Worm (Caenorhabditis elegans) whole organism, young adult: ENCODE results near the gene sri-60.

Source experiments
- F10E7.11 ChIP-seq: sonication (generic microtip); optimal IDR thresholded peaks from 2 replicates; lab custom pipeline; 2017; ENCODE audit warnings: mild to moderate bottlenecking, missing genetic modification characterization, moderate library complexity, missing compliant biosample characterization
- cebp-1 ChIP-seq, 2 experiments: fragments of 200-800 bp in 1 of 2; sonication (Bioruptor generic) in 1 of 2; sonication (generic microtip) in 1 of 2; IDR thresholded peaks in 1 of 2; optimal IDR thresholded peaks in 1 of 2; 2 replicates each; pipeline versions ENCODE4 v1.3.6 to Lab custom; 2017 to 2022; ENCODE audit warnings: missing compliant biosample characterization in 2 of 2, missing genetic modification characterization in 2 of 2, mild to moderate bottlenecking in 1 of 2, missing genetic modification reagents in 1 of 2, moderate library complexity in 1 of 2
- ceh-79 ChIP-seq: sonication (generic microtip); optimal IDR thresholded peaks from 2 replicates; lab custom pipeline; 2017; ENCODE audit warnings: mild to moderate bottlenecking, missing genetic modification characterization, missing compliant biosample characterization
- egl-44 ChIP-seq: fragments of 200-800 bp; sonication (Bioruptor generic); IDR thresholded peaks from 2 replicates; pipeline ENCODE4 v1.3.6; 2022; ENCODE audit warnings: missing genetic modification reagents, missing genetic modification characterization, missing compliant biosample characterization
- lin-26 ChIP-seq: fragments of 200-800 bp; sonication (Bioruptor generic); IDR thresholded peaks from 2 replicates; pipeline ENCODE4 v1.3.6; 2022; ENCODE audit warnings: missing genetic modification reagents, missing genetic modification characterization, missing compliant biosample characterization
- lin-40 ChIP-seq: sonication (generic microtip); optimal IDR thresholded peaks from 2 replicates; lab custom pipeline; 2016; ENCODE audit warnings: missing genetic modification characterization, mild to moderate bottlenecking, missing compliant biosample characterization, missing genotype, missing genetic modification reagents
- lin-54 ChIP-seq: fragments of 200-800 bp; sonication (Bioruptor generic); optimal IDR thresholded peaks from 2 replicates; lab custom pipeline; 2018; ENCODE audit warnings: mild to moderate bottlenecking, missing genetic modification characterization, missing compliant biosample characterization
- mcd-1 ChIP-seq: fragments of 200-800 bp; sonication (Bioruptor generic); IDR thresholded peaks from 2 replicates; pipeline ENCODE4 v1.3.6; 2022; ENCODE audit warnings: missing genetic modification reagents, missing genetic modification characterization, missing compliant biosample characterization
- nhr-80 ChIP-seq: sonication (generic microtip); optimal IDR thresholded peaks from 2 replicates; lab custom pipeline; 2016; ENCODE audit warnings: missing genetic modification characterization, missing compliant biosample characterization
- rec-8 ChIP-seq, 2 experiments: sonication (generic microtip); optimal IDR thresholded peaks; 2 replicates each; lab custom pipeline; 2016; ENCODE audit warnings: mild to moderate bottlenecking in 2 of 2, missing genetic modification characterization in 2 of 2, missing genetic modification reagents in 2 of 2, missing genotype in 2 of 2, missing biosample characterization in 1 of 2, missing compliant biosample characterization in 1 of 2, moderate library complexity in 1 of 2
- sea-2 ChIP-seq: fragments of 200-800 bp; sonication (Bioruptor generic); IDR thresholded peaks from 2 replicates; pipeline ENCODE4 v1.3.6; 2022; ENCODE audit warnings: missing genetic modification characterization, missing compliant biosample characterization
- ztf-22 ChIP-seq: fragments of 200-800 bp; sonication (Bioruptor generic); optimal IDR thresholded peaks from 2 replicates; lab custom pipeline; 2018; ENCODE audit warnings: mild to moderate bottlenecking, missing genetic modification characterization, moderate library complexity, missing compliant biosample characterization

DNA sequence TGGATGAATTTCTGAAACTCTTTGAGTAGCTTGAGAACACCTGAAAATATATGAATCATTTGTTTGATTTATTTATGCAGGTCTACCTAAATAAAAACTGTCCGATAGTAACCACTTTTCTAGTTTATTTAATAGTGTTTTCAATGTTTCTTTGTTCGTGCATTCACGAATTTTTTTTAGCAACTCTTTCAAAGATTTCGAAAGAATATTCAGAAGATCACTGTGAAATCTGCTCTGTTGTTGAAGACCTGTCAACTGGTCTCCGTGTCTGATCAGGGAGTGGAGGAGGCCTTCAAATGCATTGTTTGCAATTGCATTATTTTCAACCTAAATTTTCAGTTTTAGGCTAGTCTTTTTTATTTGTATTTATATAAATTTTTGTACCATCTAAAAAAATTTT lies 7.3 kb upstream of the sri-60 start, which contains the start of gene T05A8.1:
- TF ChIP-seq lin-26 (GFP tag; lab: Robert Waterston, UW) (no peak), cebp-1 (GFP tag; IDR thresholded peaks at IDR 0.05; lab: Robert Waterston, UW) (no peak), cebp-1 (tag; optimal IDR thresholded peaks at IDR 0.05; lab: Kevin White, UChicago) (no peak), ceh-79 (no peak), lin-40 (no peak), rec-8 (tag; optimal IDR thresholded peaks at IDR 0.05; lab: Kevin White, UChicago) (no peak), mcd-1 (GFP tag; lab: Robert Waterston, UW) (no peak), lin-54 (GFP tag; lab: Kevin White, UChicago) (no peak), sea-2 (GFP tag; lab: Robert Waterston, UW) (no peak), nhr-80 (tag; lab: Kevin White, UChicago) (no peak), ztf-22 (no peak), egl-44 (no peak), F10E7.11 (tag; lab: Kevin White, UChicago) (no peak)
